Worm (Caenorhabditis elegans): ENCODE data around the gene mnk-1.

- TF ChIP-seq lin-35 (GFP tag; optimal IDR thresholded peaks at IDR 0.05) (no peak), ama-1 (optimal IDR thresholded peaks at IDR 0.05) (no peak), mab-9 (GFP tag; IDR thresholded peaks at IDR 0.05) (no peak), pqm-1 (tag; optimal IDR thresholded peaks at IDR 0.05) (no peak), nhr-11 (tag; optimal IDR thresholded peaks at IDR 0.05) (no peak), Y116A8C.19 (tag; optimal IDR thresholded peaks at IDR 0.05; ENCODE audit: borderline replicate concordance) (no peak)
Observed at ce11 chrII:10537571-10537970, 17.3 kb downstream of the mnk-1 start, which contains the start of gene R166.2.
